Worm (Caenorhabditis elegans) whole organism, L1 larva: ENCODE data around the gene sri-57.

ENCODE experiments used
- ceh-82 ChIP-seq, 3 experiments: fragments of 150-350 bp in 1 of 3; sonication (generic microtip) in 2 of 3; optimal IDR thresholded peaks; 2 replicates each; lab custom pipeline; 2014 to 2017; ENCODE audit warnings: missing biosample characterization in 3 of 3, missing genetic modification characterization in 3 of 3
- elt-2 ChIP-seq: sonication (generic microtip); optimal IDR thresholded peaks from 2 replicates; lab custom pipeline; 2016; ENCODE audit warnings: missing genetic modification characterization, mild to moderate bottlenecking, inconsistent platforms, missing compliant biosample characterization, missing genetic modification reagents
- irx-1 ChIP-seq: sonication (generic microtip); optimal IDR thresholded peaks from 2 replicates; lab custom pipeline; 2016; ENCODE audit warnings: missing genetic modification characterization, missing compliant biosample characterization
- isw-1 ChIP-seq: fragments of 200-800 bp; sonication (Bioruptor generic); IDR thresholded peaks from 2 replicates; pipeline ENCODE4 v1.3.6; 2022; ENCODE audit warnings: missing genetic modification characterization, missing compliant biosample characterization
- lin-14 ChIP-seq: fragments of 200-800 bp; sonication (Bioruptor generic); optimal IDR thresholded peaks from 2 replicates; lab custom pipeline; 2018; ENCODE audit warnings: mild to moderate bottlenecking, missing genetic modification characterization, moderate library complexity, missing compliant biosample characterization
- lsy-2 ChIP-seq, 2 experiments: fragments of 150-350 bp; optimal IDR thresholded peaks; 2 replicates each; lab custom pipeline; 2014; ENCODE audit warnings: missing biosample characterization in 2 of 2, missing genetic modification characterization in 2 of 2

DNA sequence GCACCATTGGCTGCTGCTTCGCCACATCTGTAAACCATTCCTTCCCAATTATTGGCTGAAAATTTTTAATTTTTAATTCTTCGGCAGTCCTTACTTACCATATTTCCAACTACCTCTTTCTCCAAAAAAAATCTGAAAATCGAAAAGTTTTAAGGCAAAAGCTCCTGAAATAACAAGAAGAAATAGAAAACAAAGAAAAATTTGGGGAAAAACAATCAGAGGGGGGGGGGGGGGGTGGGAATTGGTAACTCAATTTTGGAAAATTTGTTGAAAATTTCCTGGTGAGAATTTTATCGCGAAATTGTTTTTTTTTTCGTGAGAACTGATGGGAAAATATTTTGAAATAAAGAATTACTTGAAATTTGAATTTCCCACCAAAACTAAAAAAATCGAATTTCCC is 20.3 kb upstream of the sri-57 start, which contains the start of gene set-11:
- no peak for TF ChIP-seq isw-1
- no peak for TF ChIP-seq ceh-82 (tag; optimal IDR thresholded peaks at IDR 0.05; lab: Kevin White, UChicago)
- TF ChIP-seq elt-2 (tag; lab: Kevin White, UChicago) = no peak
- TF ChIP-seq lsy-2 (tag; optimal IDR thresholded peaks at IDR 0.05; lab: Kevin White, UChicago) = no peak
- no peak for TF ChIP-seq lin-14
- no peak for TF ChIP-seq irx-1 (tag; lab: Kevin White, UChicago)
